Worm (Caenorhabditis elegans) whole organism, L3 larva: ENCODE data around the gene mak-2.
A peak's percentile ranks its signal among the peaks of the same experiment; 100 is the strongest.

ENCODE experiments used
- ZK546.5 ChIP-seq: sonication (generic microtip); optimal IDR thresholded peaks from 2 replicates; lab custom pipeline; 2017; ENCODE audit warnings: missing biosample characterization, missing genetic modification characterization
- aly-2 ChIP-seq: fragments of 150-350 bp; optimal IDR thresholded peaks from 2 replicates; lab custom pipeline; 2014; ENCODE audit warnings: missing biosample characterization, missing genetic modification characterization
- ama-1 ChIP-seq: fragments of 150-350 bp; optimal IDR thresholded peaks from 2 replicates; lab custom pipeline; 2018
- ceh-16 ChIP-seq: sonication (generic microtip); optimal IDR thresholded peaks from 2 replicates; lab custom pipeline; 2017; ENCODE audit warnings: missing biosample characterization, missing genetic modification characterization
- ceh-28 ChIP-seq: fragments of 150-350 bp; optimal IDR thresholded peaks from 2 replicates; lab custom pipeline; 2014; ENCODE audit warnings: missing biosample characterization, missing genetic modification reagents, missing genetic modification characterization
- daf-12 ChIP-seq: fragments of 150-350 bp; optimal IDR thresholded peaks from 2 replicates; lab custom pipeline; 2014; ENCODE audit warnings: missing biosample characterization, missing genetic modification reagents, missing genetic modification characterization
- egl-27 ChIP-seq: sonication (generic microtip); optimal IDR thresholded peaks from 4 replicates; lab custom pipeline; 2017; ENCODE audit warnings: missing biosample characterization, missing genetic modification reagents, missing genetic modification characterization
- egl-5 ChIP-seq: fragments of 150-350 bp; optimal IDR thresholded peaks from 2 replicates; lab custom pipeline; 2017; ENCODE audit warnings: missing biosample characterization, missing genetic modification reagents, missing genetic modification characterization, inconsistent platforms
- elt-1 ChIP-seq: fragments of 150-350 bp; optimal IDR thresholded peaks from 2 replicates; lab custom pipeline; 2014; ENCODE audit warnings: missing biosample characterization, missing genetic modification characterization
- elt-3 ChIP-seq, 3 experiments: fragments of 150-350 bp in 1 of 3; sonication (generic microtip) in 2 of 3; optimal IDR thresholded peaks; 2 replicates in 2 of 3; 4 replicates in 1 of 3; lab custom pipeline; 2014 to 2017; ENCODE audit warnings: missing biosample characterization in 3 of 3, missing genetic modification characterization in 3 of 3
- fkh-2 ChIP-seq: fragments of 150-350 bp; optimal IDR thresholded peaks from 2 replicates; lab custom pipeline; 2014; ENCODE audit warnings: missing biosample characterization, missing genetic modification reagents, missing genetic modification characterization
- hmg-11 ChIP-seq: sonication (generic microtip); optimal IDR thresholded peaks from 2 replicates; lab custom pipeline; 2016; ENCODE audit warnings: missing genetic modification characterization, missing compliant biosample characterization
- lin-15B ChIP-seq: fragments of 150-350 bp; optimal IDR thresholded peaks from 2 replicates; lab custom pipeline; 2014; ENCODE audit warnings: missing biosample characterization, missing genetic modification characterization
- lin-39 ChIP-seq: fragments of 150-350 bp; optimal IDR thresholded peaks from 2 replicates; lab custom pipeline; 2018; ENCODE audit warnings: missing biosample characterization, missing genetic modification reagents, missing genetic modification characterization
- mdl-1 ChIP-seq: fragments of 150-350 bp; optimal IDR thresholded peaks from 2 replicates; lab custom pipeline; 2014; ENCODE audit warnings: missing biosample characterization, missing genetic modification characterization
- mml-1 ChIP-seq: fragments of 150-350 bp; sonication (generic microtip); optimal IDR thresholded peaks from 3 replicates; lab custom pipeline; 2014; ENCODE audit warnings: missing biosample characterization, missing genetic modification characterization
- nfya-1 ChIP-seq: sonication (generic microtip); optimal IDR thresholded peaks from 2 replicates; lab custom pipeline; 2017; ENCODE audit warnings: missing genetic modification characterization, mild to moderate bottlenecking, missing compliant biosample characterization, antibody characterized with exemption, moderate library complexity; ENCODE audit not compliant: insufficient read depth
- nhr-11 ChIP-seq: fragments of 150-350 bp; optimal IDR thresholded peaks from 2 replicates; lab custom pipeline; 2014; ENCODE audit warnings: missing biosample characterization, missing genetic modification characterization
- nhr-12 ChIP-seq: fragments of 150-350 bp; optimal IDR thresholded peaks from 2 replicates; lab custom pipeline; 2014; ENCODE audit warnings: missing biosample characterization, missing genetic modification characterization
- nhr-23 ChIP-seq: fragments of 150-350 bp; optimal IDR thresholded peaks from 2 replicates; lab custom pipeline; 2014; ENCODE audit warnings: missing biosample characterization, missing genetic modification reagents, missing genetic modification characterization
- nhr-237 ChIP-seq: fragments of 150-350 bp; optimal IDR thresholded peaks from 2 replicates; lab custom pipeline; 2014; ENCODE audit warnings: missing biosample characterization, missing genetic modification characterization
- nhr-25 ChIP-seq: sonication (generic microtip); optimal IDR thresholded peaks from 2 replicates; lab custom pipeline; 2017; ENCODE audit warnings: missing biosample characterization, missing genetic modification characterization
- nhr-43 ChIP-seq: sonication (generic microtip); optimal IDR thresholded peaks from 2 replicates; lab custom pipeline; 2016; ENCODE audit warnings: mild to moderate bottlenecking, missing genetic modification characterization, missing compliant biosample characterization; ENCODE audit not compliant: poor library complexity, severe bottlenecking
- nhr-67 ChIP-seq: fragments of 150-350 bp; optimal IDR thresholded peaks from 2 replicates; lab custom pipeline; 2014; ENCODE audit warnings: missing biosample characterization, missing genetic modification characterization
- nhr-76 ChIP-seq: fragments of 150-350 bp; sonication (generic microtip); optimal IDR thresholded peaks from 5 replicates; lab custom pipeline; 2014; ENCODE audit warnings: missing biosample characterization, missing genetic modification characterization
- nhr-77 ChIP-seq: fragments of 150-350 bp; optimal IDR thresholded peaks from 2 replicates; lab custom pipeline; 2014; ENCODE audit warnings: missing biosample characterization, missing genetic modification characterization
- pha-4 ChIP-seq: fragments of 150-350 bp; optimal IDR thresholded peaks from 2 replicates; lab custom pipeline; 2014; ENCODE audit warnings: missing biosample characterization, missing genetic modification reagents, missing genetic modification characterization
- pqm-1 ChIP-seq: fragments of 150-350 bp; optimal IDR thresholded peaks from 2 replicates; lab custom pipeline; 2017; ENCODE audit warnings: missing biosample characterization, missing genetic modification characterization, inconsistent platforms
- sea-2 ChIP-seq: fragments of 150-350 bp; sonication (generic microtip); optimal IDR thresholded peaks from 4 replicates; lab custom pipeline; 2014; ENCODE audit warnings: missing biosample characterization, missing genetic modification reagents, missing genetic modification characterization
- skn-1 ChIP-seq: fragments of 150-350 bp; optimal IDR thresholded peaks from 2 replicates; lab custom pipeline; 2014; ENCODE audit warnings: missing biosample characterization, missing genetic modification characterization
- snpc-4 ChIP-seq: fragments of 150-350 bp; optimal IDR thresholded peaks from 2 replicates; lab custom pipeline; 2014; ENCODE audit warnings: missing biosample characterization, missing genetic modification characterization
- tbx-2 ChIP-seq: sonication (generic microtip); optimal IDR thresholded peaks from 2 replicates; lab custom pipeline; 2016; ENCODE audit warnings: mild to moderate bottlenecking, missing genetic modification characterization, missing compliant biosample characterization
- unc-39 ChIP-seq: sonication (generic microtip); optimal IDR thresholded peaks from 4 replicates; lab custom pipeline; 2017; ENCODE audit warnings: missing biosample characterization, missing genetic modification characterization
- unc-62 ChIP-seq: fragments of 150-350 bp; sonication (generic microtip); optimal IDR thresholded peaks from 4 replicates; lab custom pipeline; 2014; ENCODE audit warnings: missing biosample characterization, missing genetic modification reagents, missing genetic modification characterization
- zag-1 ChIP-seq: fragments of 150-350 bp; optimal IDR thresholded peaks from 2 replicates; lab custom pipeline; 2014; ENCODE audit warnings: missing biosample characterization, missing genetic modification characterization
- ztf-11 ChIP-seq: fragments of 150-350 bp; optimal IDR thresholded peaks from 2 replicates; lab custom pipeline; 2014; ENCODE audit warnings: missing biosample characterization, missing genetic modification characterization
- ztf-4 ChIP-seq: fragments of 150-350 bp; optimal IDR thresholded peaks from 2 replicates; lab custom pipeline; 2014; ENCODE audit warnings: missing biosample characterization, missing genetic modification characterization

mak-2 gene

DNA sequence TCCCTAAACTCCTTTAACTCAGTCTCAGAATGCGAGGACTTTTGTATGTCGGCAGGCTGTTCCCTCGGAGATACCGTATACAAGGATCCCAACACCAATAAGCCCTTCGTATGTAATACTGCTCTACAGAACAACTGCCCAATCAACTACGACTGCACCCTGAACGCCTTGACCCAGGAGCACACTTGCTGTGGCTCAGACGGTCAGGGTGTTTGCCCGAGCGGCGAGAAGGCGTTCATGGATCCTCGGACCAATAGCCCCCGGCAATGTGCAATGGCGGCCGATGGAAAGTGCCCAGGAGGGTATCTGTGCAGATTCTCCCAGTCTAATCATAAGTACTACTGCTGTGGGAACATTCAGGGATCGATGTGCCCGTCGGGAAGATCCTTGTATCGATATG, 16.4 kb upstream of the mak-2 start:
- TF ChIP-seq nhr-76 (no peak), nhr-237 (tag; lab: Kevin White, UChicago) (no peak), nhr-11 (tag; lab: Kevin White, UChicago) (no peak), fkh-2 (no peak), nhr-67 (tag; lab: Kevin White, UChicago) (no peak), ceh-16 (tag; lab: Kevin White, UChicago) (no peak), mdl-1 (no peak), egl-5 (no peak), tbx-2 (tag; lab: Kevin White, UChicago) (no peak)

DNA sequence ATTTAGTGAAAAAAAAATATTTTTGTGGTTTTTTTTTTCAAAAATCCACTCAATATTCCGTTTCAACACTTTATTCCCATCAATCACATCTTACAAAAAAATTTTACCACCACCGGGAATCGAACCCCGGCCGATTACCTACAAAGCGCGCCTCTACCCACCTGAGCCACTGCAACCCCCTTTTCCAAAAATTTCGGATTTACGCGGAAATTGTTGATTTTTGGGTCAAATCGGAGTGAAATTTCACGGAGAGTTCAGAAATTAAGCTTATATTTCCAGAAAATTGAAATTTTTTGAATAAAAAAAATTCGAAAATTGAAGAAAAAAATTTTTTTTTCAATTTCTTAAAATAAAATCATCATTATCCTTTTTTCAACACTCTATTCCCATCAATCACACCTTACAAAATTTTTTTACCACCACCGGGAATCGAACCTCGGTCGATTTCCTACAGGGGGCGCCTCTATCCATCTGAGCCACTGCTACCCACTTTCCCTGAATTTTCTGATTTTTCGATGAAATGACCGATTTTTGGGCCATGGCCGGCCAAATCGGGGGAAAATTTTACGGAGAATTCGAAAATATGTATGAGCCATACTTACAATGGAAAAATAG, 11.9 kb upstream of the mak-2 start:
- TF ChIP-seq nhr-11 (tag; lab: Kevin White, UChicago) (no peak), mdl-1 (no peak)

DNA sequence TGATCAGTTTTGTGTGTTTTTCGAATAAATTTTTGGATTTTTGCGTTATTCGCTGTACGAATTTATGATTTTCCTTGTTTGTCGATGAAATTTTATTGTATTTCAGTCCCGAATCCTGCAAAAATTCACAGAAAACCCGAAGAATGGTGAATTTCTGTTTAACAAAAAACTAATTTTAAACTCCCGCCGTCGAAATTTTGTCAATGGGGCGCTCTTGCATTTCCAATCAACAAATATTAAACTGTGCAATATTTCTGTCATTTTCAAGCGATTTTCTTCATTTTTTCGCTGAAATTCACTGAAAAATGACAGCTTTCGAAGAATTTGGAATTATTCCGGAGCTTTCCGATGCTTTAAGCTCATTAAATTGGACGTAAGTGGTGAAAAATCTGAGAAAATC, 10.5 kb upstream of the mak-2 start, which contains the start of gene Y55F3BR.1:
TSS of gene Y55F3BR.1 (plus strand) at position 115 of the 400 bp plus-strand sequence.
- TF ChIP-seq hmg-11 (tag; lab: Kevin White, UChicago): peak; percentile 46
- TF ChIP-seq pha-4: peak; percentile 87
- no peak for TF ChIP-seq nhr-11 (tag; lab: Kevin White, UChicago)
- no peak for TF ChIP-seq nhr-77 (tag; lab: Kevin White, UChicago)
- no peak for TF ChIP-seq ceh-16 (tag; lab: Kevin White, UChicago)
- TF ChIP-seq ama-1 (lab: Kevin White, UChicago): no peak
- peak; percentile 46 for TF ChIP-seq lin-39 (tag; lab: Kevin White, UChicago)
- no peak for TF ChIP-seq unc-62
- TF ChIP-seq zag-1 (tag; lab: Kevin White, UChicago): no peak
- TF ChIP-seq elt-3 (tag; optimal IDR thresholded peaks at IDR 0.05; lab: Kevin White, UChicago): no peak
- no peak for TF ChIP-seq elt-1 (tag; lab: Kevin White, UChicago)
- no peak for TF ChIP-seq ZK546.5
- TF ChIP-seq ztf-11 (tag; lab: Kevin White, UChicago): no peak
- peak; percentile 69 for TF ChIP-seq snpc-4 (tag; lab: Kevin White, UChicago)
- TF ChIP-seq skn-1 (tag; lab: Kevin White, UChicago): no peak
- TF ChIP-seq egl-5: peak; percentile 42
- TF ChIP-seq nfya-1 (tag; lab: Kevin White, UChicago): peak; percentile 61
- TF ChIP-seq mml-1 (tag; lab: Kevin White, UChicago): no peak
- TF ChIP-seq tbx-2 (tag; lab: Kevin White, UChicago): no peak
- TF ChIP-seq lin-15B: peak; percentile 81
- TF ChIP-seq pqm-1 (tag; lab: Kevin White, UChicago): no peak
- no peak for TF ChIP-seq sea-2 (GFP tag; lab: Kevin White, UChicago)
- no peak for TF ChIP-seq nhr-76
- TF ChIP-seq unc-39: no peak
- no peak for TF ChIP-seq mdl-1
- no peak for TF ChIP-seq nhr-12 (tag; lab: Kevin White, UChicago)
- peak; percentile 20 for TF ChIP-seq ceh-28 (tag; lab: Kevin White, UChicago)
- TF ChIP-seq nhr-237 (tag; lab: Kevin White, UChicago): no peak
- no peak for TF ChIP-seq nhr-43 (tag; lab: Kevin White, UChicago)
- TF ChIP-seq daf-12 (tag; lab: Kevin White, UChicago): no peak
- TF ChIP-seq nhr-23: peak; percentile 53
- TF ChIP-seq nhr-25 (tag; lab: Kevin White, UChicago): no peak

DNA sequence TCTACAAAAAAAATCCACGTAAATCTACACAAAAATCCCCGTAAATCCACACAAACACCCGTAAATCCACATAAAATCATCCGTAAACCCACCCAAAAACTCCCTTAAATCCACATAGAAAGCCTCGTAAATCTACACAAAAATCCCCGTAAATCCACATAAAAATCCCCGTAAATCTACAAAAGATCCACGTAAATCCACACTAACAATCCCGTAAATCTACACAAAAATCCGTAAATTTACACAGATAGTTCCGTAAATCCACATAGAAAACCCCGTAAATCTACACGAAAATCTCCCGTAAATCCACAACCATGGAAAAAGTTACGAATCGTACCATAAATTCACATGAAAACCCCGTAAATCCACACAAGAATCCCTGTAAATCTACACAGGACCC, 6.5 kb upstream of the mak-2 start:
- TF ChIP-seq nhr-12 (tag; lab: Kevin White, UChicago) (no peak), mdl-1 (no peak), ceh-28 (tag; lab: Kevin White, UChicago) (no peak), nhr-25 (tag; lab: Kevin White, UChicago) (no peak), ztf-4 (tag; lab: Kevin White, UChicago) (no peak), egl-27 (tag; lab: Kevin White, UChicago) (no peak), elt-3 (tag; optimal IDR thresholded peaks at IDR 0.05; lab: Kevin White, UChicago) (no peak), ztf-11 (tag; lab: Kevin White, UChicago) (no peak), nfya-1 (tag; lab: Kevin White, UChicago) (no peak), ceh-16 (tag; lab: Kevin White, UChicago) (no peak), hmg-11 (tag; lab: Kevin White, UChicago) (no peak), mml-1 (tag; lab: Kevin White, UChicago) (no peak), nhr-23 (no peak), aly-2 (no peak)
- TF ChIP-seq, all 47 proteins: peak for 0
